Fruit fly (Drosophila melanogaster): Measurements from ENCODE around the gene IleRS.

IleRS gene

dm6 chr3L:22276614-22277013, 11.9 kb upstream of the IleRS start (continued):
- TF ChIP-seq stc (GFP tag; IDR thresholded peaks at IDR 0.05) = peak; percentile 57; the same call in 1 of the 2 replicates
- no peak for TF ChIP-seq Lhr (GFP tag; optimal IDR thresholded peaks at IDR 0.05)
- no peak for TF ChIP-seq CG8359 (GFP tag; optimal IDR thresholded peaks at IDR 0.05; ENCODE audit: borderline replicate concordance)
- no peak for TF ChIP-seq corto (GFP tag; optimal IDR thresholded peaks at IDR 0.05)
- no peak for TF ChIP-seq CG6791 (GFP tag; IDR thresholded peaks at IDR 0.05; ENCODE audit: partially characterized antibody)
- TF ChIP-seq dan (GFP tag; IDR thresholded peaks at IDR 0.05) = no peak
- no peak for TF ChIP-seq CG16779 (GFP tag; IDR thresholded peaks at IDR 0.05)
- peak; percentile 38; the same call in 1 of the 3 replicates for TF ChIP-seq CG7357 (GFP tag; IDR thresholded peaks at IDR 0.05)
- no peak; the same call in none of the 2 replicates for TF ChIP-seq crol (GFP tag; IDR thresholded peaks at IDR 0.05)
- TF ChIP-seq CG14667 (GFP tag; IDR thresholded peaks at IDR 0.05) = peak; percentile 42; the same call in 1 of the 2 replicates
- TF ChIP-seq cwo (GFP tag; optimal IDR thresholded peaks at IDR 0.05) = no peak
- peak; percentile 60 for TF ChIP-seq Ada2b (GFP tag; IDR thresholded peaks at IDR 0.05)
- no peak for TF ChIP-seq Nf-YA (GFP tag; IDR thresholded peaks at IDR 0.05)
- no peak for TF ChIP-seq lilli (GFP tag; optimal IDR thresholded peaks at IDR 0.05)
- no peak for TF ChIP-seq CTCF (GFP tag; optimal IDR thresholded peaks at IDR 0.05)
- TF ChIP-seq Sry-β (GFP tag; optimal IDR thresholded peaks at IDR 0.05) = no peak
- TF ChIP-seq amos (GFP tag; IDR thresholded peaks at IDR 0.05; ENCODE audit: partially characterized antibody) = no peak
- TF ChIP-seq Asciz (GFP tag; optimal IDR thresholded peaks at IDR 0.05) = no peak
- TF ChIP-seq H15 (GFP tag; IDR thresholded peaks at IDR 0.05) = 0 out of 3 replicates have a peak, but pooled peaks have one; percentile 9
- no peak for TF ChIP-seq aop (GFP tag; IDR thresholded peaks at IDR 0.05)
- no peak for TF ChIP-seq CG6813 (GFP tag; optimal IDR thresholded peaks at IDR 0.05)
- TF ChIP-seq TFAM (GFP tag; optimal IDR thresholded peaks at IDR 0.05) = no peak
- TF ChIP-seq CG15696 (tag; optimal IDR thresholded peaks at IDR 0.05) = no peak
- no peak for TF ChIP-seq BEAF-32 (GFP tag; optimal IDR thresholded peaks at IDR 0.05)
- TF ChIP-seq CG15073 (GFP tag; optimal IDR thresholded peaks at IDR 0.05) = no peak
- no peak for TF ChIP-seq dmrt11E (tag; optimal IDR thresholded peaks at IDR 0.05)
- no peak for TF ChIP-seq Mad (GFP tag; optimal IDR thresholded peaks at IDR 0.05)
- peak; percentile 44; the same call in 1 of the 2 replicates for TF ChIP-seq CG14441 (GFP tag; IDR thresholded peaks at IDR 0.05)
- peak; percentile 34; the same call in 1 of the 2 replicates for TF ChIP-seq CG31224 (GFP tag; IDR thresholded peaks at IDR 0.05)
- TF ChIP-seq otp (GFP tag; IDR thresholded peaks at IDR 0.05) = no peak
- TF ChIP-seq gce (GFP tag; IDR thresholded peaks at IDR 0.05) = no peak
- no peak for TF ChIP-seq Rx (GFP tag; IDR thresholded peaks at IDR 0.05)
- no peak for TF ChIP-seq Usf (GFP tag; optimal IDR thresholded peaks at IDR 0.05)
- no peak for TF ChIP-seq stwl (tag; optimal IDR thresholded peaks at IDR 0.05)
- TF ChIP-seq Blimp-1 (GFP tag; optimal IDR thresholded peaks at IDR 0.05) = no peak
- no peak for TF ChIP-seq Trl (optimal IDR thresholded peaks at IDR 0.05)
- TF ChIP-seq Trl (GFP tag; optimal IDR thresholded peaks at IDR 0.05) = no peak
- TF ChIP-seq CG15269 (tag; optimal IDR thresholded peaks at IDR 0.05) = peak; percentile 65
- TF ChIP-seq CG9215 (GFP tag; IDR thresholded peaks at IDR 0.05) = no peak; the same call in 1 of the 2 replicates
- TF ChIP-seq ab (GFP tag; optimal IDR thresholded peaks at IDR 0.05) = no peak
- TF ChIP-seq CG4282 (GFP tag; optimal IDR thresholded peaks at IDR 0.05) = no peak
- no peak for TF ChIP-seq btn (GFP tag; optimal IDR thresholded peaks at IDR 0.05)
- TF ChIP-seq C15 (GFP tag; IDR thresholded peaks at IDR 0.05) = no peak
- no peak for TF ChIP-seq ap (GFP tag; IDR thresholded peaks at IDR 0.05)
- TF ChIP-seq dati (GFP tag; IDR thresholded peaks at IDR 0.05) = no peak
- no peak for TF ChIP-seq grn (GFP tag; optimal IDR thresholded peaks at IDR 0.05)
- no peak for TF ChIP-seq CG8478 (optimal IDR thresholded peaks at IDR 0.05)
- TF ChIP-seq CG11085 (GFP tag; IDR thresholded peaks at IDR 0.05) = peak; percentile 56; the same call in 1 of the 2 replicates
- no peak for TF ChIP-seq shn (GFP tag; optimal IDR thresholded peaks at IDR 0.05)
- no peak for TF ChIP-seq CG14965 (GFP tag; optimal IDR thresholded peaks at IDR 0.05; ENCODE audit: borderline replicate concordance)
- TF ChIP-seq bigmax (GFP tag; optimal IDR thresholded peaks at IDR 0.05) = no peak
- no peak for TF ChIP-seq schlank (tag; optimal IDR thresholded peaks at IDR 0.05)
- TF ChIP-seq nmo (GFP tag; optimal IDR thresholded peaks at IDR 0.05) = no peak

Data from whole organism, embryonic.